Worm (Caenorhabditis elegans) whole organism, mixed stage, embryonic: ENCODE data around the gene atf-2.

Experiments used
- M03D4.4 ChIP-seq: sonication (generic microtip); optimal IDR thresholded peaks from 2 replicates; lab custom pipeline; 2017; ENCODE audit warnings: mild to moderate bottlenecking, missing genetic modification characterization, missing compliant biosample characterization
- bed-3 ChIP-seq: fragments of 200-800 bp; sonication (Bioruptor generic); optimal IDR thresholded peaks from 3 replicates; lab custom pipeline; 2018; ENCODE audit warnings: mild to moderate bottlenecking, missing genetic modification characterization, moderate library complexity, missing compliant biosample characterization
- blmp-1 ChIP-seq: fragments of 150-350 bp; optimal IDR thresholded peaks from 2 replicates; lab custom pipeline; 2014; ENCODE audit warnings: missing biosample characterization, missing genetic modification characterization
- ceh-43 ChIP-seq: fragments of 200-800 bp; sonication (Bioruptor generic); optimal IDR thresholded peaks from 2 replicates; lab custom pipeline; 2018; ENCODE audit warnings: mild to moderate bottlenecking, missing genetic modification characterization, moderate library complexity, missing compliant biosample characterization
- ceh-83 ChIP-seq: fragments of 200-800 bp; sonication (Bioruptor generic); optimal IDR thresholded peaks from 2 replicates; lab custom pipeline; 2018; ENCODE audit warnings: mild to moderate bottlenecking, missing genetic modification characterization, missing compliant biosample characterization
- ces-1 ChIP-seq: fragments of 150-350 bp; optimal IDR thresholded peaks from 2 replicates; lab custom pipeline; 2014; ENCODE audit warnings: missing biosample characterization, missing genetic modification reagents, missing genetic modification characterization
- elt-1 ChIP-seq: sonication (generic microtip); optimal IDR thresholded peaks from 2 replicates; lab custom pipeline; 2017; ENCODE audit warnings: missing genetic modification characterization, mild to moderate bottlenecking, missing compliant biosample characterization, antibody characterized with exemption, moderate library complexity, borderline replicate concordance; ENCODE audit not compliant: insufficient read depth
- elt-3 ChIP-seq: fragments of 150-350 bp; optimal IDR thresholded peaks from 2 replicates; lab custom pipeline; 2014; ENCODE audit warnings: missing biosample characterization, missing genetic modification characterization
- flh-1 ChIP-seq: fragments of 200-800 bp; sonication (Bioruptor generic); optimal IDR thresholded peaks from 2 replicates; lab custom pipeline; 2018; ENCODE audit warnings: mild to moderate bottlenecking, missing genetic modification characterization, moderate library complexity, missing compliant biosample characterization
- ham-2 ChIP-seq: fragments of 200-800 bp; sonication (Bioruptor generic); optimal IDR thresholded peaks from 2 replicates; lab custom pipeline; 2018; ENCODE audit warnings: mild to moderate bottlenecking, missing genetic modification characterization, missing compliant biosample characterization
- hlh-1 ChIP-seq: fragments of 150-350 bp; optimal IDR thresholded peaks from 2 replicates; lab custom pipeline; 2014; ENCODE audit warnings: missing biosample characterization, missing genetic modification reagents, missing genetic modification characterization
- lin-32 ChIP-seq: fragments of 200-800 bp; sonication (Bioruptor generic); optimal IDR thresholded peaks from 2 replicates; lab custom pipeline; 2018; ENCODE audit warnings: mild to moderate bottlenecking, missing genetic modification characterization, missing compliant biosample characterization
- lsy-2 ChIP-seq: fragments of 150-350 bp; optimal IDR thresholded peaks from 2 replicates; lab custom pipeline; 2014; ENCODE audit warnings: missing biosample characterization, missing genetic modification characterization
- mab-5 ChIP-seq: fragments of 150-350 bp; optimal IDR thresholded peaks from 2 replicates; lab custom pipeline; 2014; ENCODE audit warnings: missing biosample characterization, missing genetic modification characterization
- mep-1 ChIP-seq: fragments of 150-350 bp; optimal IDR thresholded peaks from 2 replicates; lab custom pipeline; 2017; ENCODE audit warnings: missing biosample characterization, missing genetic modification reagents, missing genetic modification characterization, inconsistent platforms
- mls-2 ChIP-seq: sonication (generic microtip); optimal IDR thresholded peaks from 2 replicates; lab custom pipeline; 2016; ENCODE audit warnings: mild to moderate bottlenecking, missing genetic modification characterization, moderate library complexity, missing compliant biosample characterization
- nhr-2 ChIP-seq: fragments of 150-350 bp; optimal IDR thresholded peaks from 2 replicates; lab custom pipeline; 2014; ENCODE audit warnings: missing biosample characterization, missing genetic modification characterization
- nhr-237 ChIP-seq: fragments of 150-350 bp; optimal IDR thresholded peaks from 2 replicates; lab custom pipeline; 2014; ENCODE audit warnings: missing biosample characterization, missing genetic modification characterization
- nhr-28 ChIP-seq: fragments of 150-350 bp; optimal IDR thresholded peaks from 2 replicates; lab custom pipeline; 2014; ENCODE audit warnings: missing biosample characterization, missing genetic modification characterization
- pha-4 ChIP-seq: fragments of 150-350 bp; optimal IDR thresholded peaks from 2 replicates; lab custom pipeline; 2018; ENCODE audit warnings: missing biosample characterization, missing genetic modification reagents, missing genetic modification characterization
- sptf-1 ChIP-seq: sonication (generic microtip); optimal IDR thresholded peaks from 2 replicates; lab custom pipeline; 2017; ENCODE audit warnings: mild to moderate bottlenecking, missing genetic modification characterization, moderate library complexity, missing compliant biosample characterization
- unc-120 ChIP-seq: sonication (generic microtip); optimal IDR thresholded peaks from 2 replicates; lab custom pipeline; 2017; ENCODE audit warnings: missing genetic modification characterization, missing compliant biosample characterization; ENCODE audit not compliant: poor library complexity, severe bottlenecking
- unc-39 ChIP-seq: fragments of 150-350 bp; optimal IDR thresholded peaks from 2 replicates; lab custom pipeline; 2014; ENCODE audit warnings: missing biosample characterization, missing genetic modification characterization
- zip-8 ChIP-seq: fragments of 150-350 bp; optimal IDR thresholded peaks from 2 replicates; lab custom pipeline; 2014; ENCODE audit warnings: missing biosample characterization, missing genetic modification characterization
- ztf-11 ChIP-seq: fragments of 150-350 bp; optimal IDR thresholded peaks from 2 replicates; lab custom pipeline; 2014; ENCODE audit warnings: missing biosample characterization, missing genetic modification characterization

atf-2 gene

DNA sequence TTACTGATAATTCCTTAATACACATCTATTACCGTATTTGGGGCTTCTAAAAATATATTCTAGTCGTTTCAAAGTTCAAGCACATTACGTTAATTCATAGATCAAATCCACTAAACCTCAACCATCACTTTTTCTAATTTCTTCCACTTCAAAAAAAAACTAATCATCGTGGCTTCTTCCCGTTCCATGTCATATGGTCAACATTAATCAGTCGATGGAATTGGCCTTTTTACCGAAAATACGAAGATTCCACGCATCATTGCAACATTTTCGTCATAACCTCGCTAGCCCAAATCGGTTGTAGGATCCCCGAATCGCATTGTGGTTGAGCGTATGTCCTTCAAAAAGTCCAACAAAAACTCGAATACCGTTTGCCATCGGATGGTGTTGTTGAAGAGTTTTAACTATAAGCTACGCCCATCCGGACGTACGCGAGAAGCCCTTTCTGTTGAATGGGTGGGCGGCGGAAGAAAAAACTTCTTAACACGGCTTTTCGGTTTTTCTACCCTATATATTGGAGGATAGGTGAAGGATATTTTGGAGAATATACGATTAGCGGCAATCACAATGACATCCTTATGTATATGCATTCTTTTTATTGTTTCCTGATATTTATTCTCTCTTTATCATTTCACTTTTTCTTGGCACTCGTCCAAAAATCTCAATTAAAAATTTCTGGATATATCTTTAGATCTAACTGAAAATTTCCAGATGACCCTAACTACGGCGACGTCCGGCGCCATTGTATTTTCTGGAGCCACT lies 19.3 kb upstream of the atf-2 start, which contains the start of gene rol-6:
Gene rol-6 (plus strand): TSS at position 712 of the 762 bp plus-strand sequence.
- TF ChIP-seq mls-2 (tag; lab: Kevin White, UChicago) (no peak), pha-4 (tag; lab: Kevin White, UChicago) (peak; percentile 96)

DNA sequence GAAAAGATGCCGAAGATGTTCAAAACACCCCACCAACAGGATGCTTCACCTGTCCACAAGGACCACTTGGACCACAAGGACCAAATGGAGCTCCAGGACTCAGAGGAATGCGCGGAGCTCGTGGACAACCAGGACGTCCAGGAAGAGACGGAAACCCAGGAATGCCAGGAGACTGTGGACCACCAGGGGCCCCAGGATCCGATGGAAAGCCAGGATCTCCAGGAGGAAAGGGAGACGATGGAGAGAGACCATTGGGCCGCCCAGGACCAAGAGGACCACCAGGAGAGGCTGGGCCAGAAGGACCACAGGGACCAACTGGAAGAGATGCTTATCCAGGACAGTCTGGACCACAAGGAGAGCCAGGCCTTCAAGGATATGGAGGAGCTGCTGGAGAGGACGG lies 18.2 kb upstream of the atf-2 start:
- peak; percentile 44 for TF ChIP-seq pha-4 (tag; lab: Kevin White, UChicago)
- no peak for TF ChIP-seq ceh-43
- TF ChIP-seq, all 35 proteins: peak for 1

DNA sequence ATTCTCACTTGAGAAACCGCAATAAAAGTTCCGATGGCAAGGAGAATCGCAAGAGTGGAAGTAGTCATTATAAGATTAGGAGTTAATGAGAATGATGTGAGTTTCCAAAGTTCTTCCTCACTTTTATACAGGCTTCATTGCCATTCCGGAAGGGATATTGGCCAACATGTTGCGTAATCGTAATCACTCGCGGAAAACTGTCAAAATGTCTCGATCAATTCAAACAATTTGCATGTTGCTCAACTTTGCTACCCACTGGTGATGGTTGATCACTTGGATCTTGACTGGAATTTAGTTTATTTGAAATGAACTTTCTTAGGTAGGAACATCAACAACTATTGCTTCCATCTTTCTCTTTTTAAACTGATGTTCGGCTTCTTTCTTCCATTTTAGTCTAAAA lies 14.3 kb upstream of the atf-2 start, which contains the start of gene idpb-4:
Gene idpb-4 (minus strand): TSS at position 101 of the 400 bp plus-strand sequence.
- no peak for TF ChIP-seq hlh-1 (tag; lab: Kevin White, UChicago)
- no peak for TF ChIP-seq blmp-1 (tag; lab: Kevin White, UChicago)
- no peak for TF ChIP-seq flh-1 (GFP tag; lab: Kevin White, UChicago)
- no peak for TF ChIP-seq mab-5 (tag; lab: Kevin White, UChicago)
- no peak for TF ChIP-seq nhr-28 (tag; lab: Kevin White, UChicago)
- peak; percentile 72 for TF ChIP-seq zip-8 (tag; lab: Kevin White, UChicago)
- TF ChIP-seq ces-1, result no peak
- no peak for TF ChIP-seq ceh-83
- TF ChIP-seq sptf-1 (tag; lab: Kevin White, UChicago), result no peak

DNA sequence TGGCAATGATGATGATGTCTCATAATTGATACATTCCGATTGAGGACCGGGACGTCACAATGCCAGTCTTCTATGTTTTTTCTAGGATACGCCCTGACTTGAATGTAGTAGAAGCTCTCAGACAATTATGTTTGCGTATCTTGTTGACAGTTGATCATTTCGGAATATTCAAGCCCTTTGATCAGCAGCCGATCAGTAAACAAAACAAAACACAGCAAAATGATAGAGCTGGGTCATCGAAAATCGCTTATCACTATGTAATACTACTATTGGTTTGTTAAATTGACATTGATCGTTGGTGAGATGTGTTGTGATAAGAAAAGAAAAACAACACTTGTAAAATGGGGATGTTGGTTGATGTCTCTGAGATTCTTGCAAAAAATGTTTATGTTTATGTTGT lies 13.5 kb upstream of the atf-2 start:
- TF ChIP-seq ztf-11 (tag; lab: Kevin White, UChicago) (no peak), elt-1 (tag; lab: Kevin White, UChicago) (no peak)

DNA sequence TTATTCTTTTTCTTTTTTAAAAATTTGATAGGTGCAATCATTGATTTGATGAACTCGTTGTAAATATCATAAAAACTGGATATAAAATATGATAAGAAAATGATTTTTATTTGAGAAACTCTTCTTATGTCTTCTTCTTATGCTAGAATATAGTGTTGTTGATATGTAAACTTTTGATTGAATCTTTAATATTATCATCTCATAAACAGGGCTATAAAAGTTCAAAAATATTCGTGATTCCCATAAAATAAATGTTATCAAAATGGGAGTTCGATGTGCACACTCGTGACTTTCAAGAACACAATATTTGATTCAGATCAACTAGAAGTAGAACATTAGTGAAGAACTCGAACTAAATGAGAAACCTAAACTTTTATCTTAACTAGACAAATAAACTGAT lies 12.8 kb upstream of the atf-2 start:
- TF ChIP-seq elt-3 (tag; lab: Kevin White, UChicago) (no peak), mep-1 (tag; lab: Kevin White, UChicago) (no peak)

DNA sequence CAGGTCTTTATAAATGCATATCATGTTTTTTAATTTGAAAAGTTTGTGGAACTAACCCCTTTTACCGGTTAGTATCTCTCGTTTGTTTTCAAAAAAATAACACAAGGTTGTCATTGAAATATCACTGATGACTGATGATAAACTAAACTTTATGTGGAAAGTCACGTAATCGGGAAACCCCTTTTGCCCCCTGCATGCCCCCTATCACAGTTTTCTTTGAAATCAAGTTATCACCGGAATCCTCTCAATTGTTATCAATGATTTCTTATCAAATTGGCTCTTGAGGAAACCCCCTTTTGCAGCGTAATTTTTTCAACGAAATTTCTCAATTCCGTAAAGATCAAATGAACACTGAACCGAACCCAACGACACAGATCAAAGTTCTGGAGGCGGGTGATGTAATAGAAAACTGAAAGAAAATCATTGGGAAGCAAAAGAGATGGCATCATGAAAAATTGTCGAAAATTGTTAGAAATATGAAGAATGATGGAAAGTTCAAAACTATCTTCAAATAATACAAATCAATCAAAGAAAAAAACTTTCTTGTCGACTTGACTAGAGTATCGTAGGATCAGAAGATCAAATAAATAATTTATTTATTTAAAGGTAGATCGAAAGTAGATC lies 11.3 kb upstream of the atf-2 start:
- peak; percentile 14 for TF ChIP-seq nhr-237 (tag; lab: Kevin White, UChicago)
- TF ChIP-seq nhr-28 (tag; lab: Kevin White, UChicago), result no peak
- TF ChIP-seq lin-32 (GFP tag; lab: Kevin White, UChicago), result no peak

DNA sequence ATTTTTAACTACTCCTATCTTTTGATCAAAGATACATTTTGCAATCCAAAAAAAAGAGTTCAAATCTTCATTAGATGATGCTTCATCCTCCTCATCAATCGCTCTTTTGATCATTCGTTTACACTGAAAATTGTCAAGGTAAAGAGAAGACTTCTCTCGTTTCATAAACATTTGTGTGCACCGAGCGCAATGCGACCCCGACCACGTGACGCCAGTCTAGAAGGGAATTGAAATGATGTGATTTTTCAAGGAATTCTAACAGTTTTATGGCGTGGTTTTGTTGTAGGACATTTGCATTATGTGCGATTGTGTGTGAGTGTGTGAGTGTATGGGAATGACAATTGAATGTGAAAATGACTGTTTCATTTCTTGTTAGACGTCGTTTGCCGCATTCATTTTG lies 10.5 kb upstream of the atf-2 start:
- TF ChIP-seq hlh-1 (tag; lab: Kevin White, UChicago) (peak; percentile 19), nhr-2 (tag; lab: Kevin White, UChicago) (no peak), M03D4.4 (tag; lab: Kevin White, UChicago) (no peak), unc-39 (no peak), ham-2 (no peak), bed-3 (GFP tag; lab: Kevin White, UChicago) (no peak)

DNA sequence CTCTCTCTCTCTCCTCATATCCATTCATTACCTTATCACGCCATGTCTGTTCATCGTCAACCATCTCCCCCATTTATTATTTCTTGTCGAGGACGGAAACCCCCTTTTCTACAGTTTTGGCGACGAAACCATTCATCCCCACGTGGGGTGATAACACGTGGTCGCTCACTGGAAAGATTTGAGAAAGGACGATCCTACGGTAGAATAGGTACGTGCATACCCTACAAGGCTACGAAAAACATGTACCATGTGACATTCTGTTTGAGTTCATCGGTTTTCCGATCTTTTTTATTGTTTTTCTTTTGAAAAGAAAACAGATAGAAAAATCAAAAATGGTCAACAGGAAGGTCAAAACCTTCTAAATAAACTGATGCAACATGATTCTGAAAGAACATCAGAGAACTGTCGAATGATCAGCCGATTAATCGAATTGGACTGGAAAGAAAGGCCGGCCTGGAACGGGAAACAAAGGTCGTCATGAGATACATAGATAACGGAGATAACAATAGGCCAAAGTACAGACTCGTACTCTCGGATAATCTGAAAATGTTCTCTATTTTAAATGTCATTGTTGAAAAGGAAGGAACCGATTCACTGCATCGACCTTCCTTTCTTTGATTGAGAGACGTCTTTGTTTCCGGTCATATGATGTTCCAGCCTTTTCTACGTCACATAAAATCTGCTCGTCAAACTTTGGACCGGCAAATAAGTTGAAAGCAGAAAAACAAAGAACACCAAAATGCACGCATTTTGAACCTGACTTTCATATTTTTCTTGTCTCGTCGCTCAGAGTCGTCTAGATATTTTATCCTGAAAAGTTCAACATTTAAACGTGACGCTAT lies 9.6 kb upstream of the atf-2 start:
- TF ChIP-seq hlh-1 (tag; lab: Kevin White, UChicago) (no peak), unc-39 (no peak), lin-32 (GFP tag; lab: Kevin White, UChicago) (no peak), unc-120 (tag; lab: Kevin White, UChicago) (no peak), lsy-2 (tag; lab: Kevin White, UChicago) (no peak), ham-2 (no peak)
